Worm (Caenorhabditis elegans): ENCODE measurements around the gene wdr-20.

DNA sequence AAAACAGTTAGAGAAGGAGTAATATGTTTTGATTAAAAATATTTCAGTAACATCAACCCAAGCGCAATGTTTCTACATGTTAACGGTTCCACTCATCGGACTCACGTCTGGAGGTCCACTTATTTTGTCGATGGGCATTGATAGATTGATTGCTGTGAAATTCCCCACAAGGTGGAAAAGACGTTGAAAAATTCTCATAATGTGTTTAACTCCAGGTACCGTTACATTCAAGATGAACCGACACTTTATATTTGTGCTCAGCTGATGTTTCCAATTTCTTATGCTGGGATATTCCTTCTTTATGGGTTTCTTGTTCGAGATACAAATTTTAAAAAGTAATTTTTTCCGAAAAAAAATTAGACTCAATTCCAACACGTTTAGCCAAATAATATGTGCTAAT, 19.1 kb upstream of the wdr-20 start:
- no peak for TF ChIP-seq hlh-12 (tag; optimal IDR thresholded peaks at IDR 0.05)
- no peak for TF ChIP-seq pha-4 (tag; optimal IDR thresholded peaks at IDR 0.05)
- no peak for TF ChIP-seq unc-130 (GFP tag; optimal IDR thresholded peaks at IDR 0.05)
- TF ChIP-seq madf-6 (GFP tag; IDR thresholded peaks at IDR 0.05), result no peak

All from whole organism, young adult.